Fruit fly (Drosophila melanogaster) whole organism, embryonic: ENCODE data around the gene Fie.

Experiments used
- Abd-B ChIP-seq: fragments of 200-800 bp; sonication (Bioruptor generic); optimal IDR thresholded peaks from 2 replicates; lab custom pipeline; 2018; ENCODE audit warnings: missing biosample characterization, mild to moderate bottlenecking, missing genetic modification characterization, moderate library complexity
- CG10209 ChIP-seq: fragments of 200-800 bp; sonication (Bioruptor generic); optimal IDR thresholded peaks from 3 replicates; lab custom pipeline; 2017; ENCODE audit warnings: missing biosample characterization, mild to moderate bottlenecking, missing genetic modification characterization, missing genetic modification reagents
- CG10979 ChIP-seq: fragments of 200-800 bp; sonication (Bioruptor generic); optimal IDR thresholded peaks from 2 replicates; lab custom pipeline; 2018; ENCODE audit warnings: missing biosample characterization, mild to moderate bottlenecking, missing genetic modification characterization, moderate library complexity
- CG11723 ChIP-seq: fragments of 200-800 bp; sonication (Bioruptor generic); optimal IDR thresholded peaks from 2 replicates; lab custom pipeline; 2017; ENCODE audit warnings: missing biosample characterization, mild to moderate bottlenecking, missing genetic modification characterization
- CG12942 ChIP-seq: fragments of 200-800 bp; sonication (Bioruptor generic); optimal IDR thresholded peaks from 3 replicates; lab custom pipeline; 2016; ENCODE audit warnings: missing biosample characterization, missing genetic modification characterization
- CG14014 ChIP-seq: fragments of 200-800 bp; sonication (Bioruptor generic); IDR thresholded peaks from 2 replicates; pipeline ENCODE4 v1.3.6; 2022; ENCODE audit warnings: missing biosample characterization, missing genetic modification characterization
- CG14860 ChIP-seq: fragments of 200-800 bp; sonication (Bioruptor generic); IDR thresholded peaks from 3 replicates; pipeline ENCODE4 v1.3.6; 2022; ENCODE audit warnings: missing biosample characterization, missing genetic modification characterization; ENCODE audit not compliant: partially characterized antibody
- CG15601 ChIP-seq: fragments of 200-800 bp; sonication (Bioruptor generic); optimal IDR thresholded peaks from 3 replicates; lab custom pipeline; 2019; ENCODE audit warnings: missing biosample characterization, mild to moderate bottlenecking, missing genetic modification characterization, moderate library complexity
- CG1602 ChIP-seq: fragments of 200-800 bp; sonication (Bioruptor generic); optimal IDR thresholded peaks from 3 replicates; lab custom pipeline; 2016; ENCODE audit warnings: missing biosample characterization, missing genetic modification characterization
- CG18764 ChIP-seq: fragments of 200-800 bp; sonication (Bioruptor generic); optimal IDR thresholded peaks from 3 replicates; lab custom pipeline; 2016; ENCODE audit warnings: missing biosample characterization, missing genetic modification characterization
- CG2129 ChIP-seq: fragments of 200-800 bp; sonication (Bioruptor generic); IDR thresholded peaks from 2 replicates; pipeline ENCODE4 v1.3.6; 2022; ENCODE audit warnings: missing biosample characterization, missing genetic modification characterization; ENCODE audit not compliant: partially characterized antibody
- CG2199 ChIP-seq: fragments of 200-800 bp; sonication (Bioruptor generic); IDR thresholded peaks from 3 replicates; pipeline ENCODE4 v1.3.6; 2022; ENCODE audit warnings: missing biosample characterization, missing genetic modification characterization
- CG30020 ChIP-seq: fragments of 200-800 bp; optimal IDR thresholded peaks from 2 replicates; lab custom pipeline; 2019; ENCODE audit warnings: missing biosample characterization, mild to moderate bottlenecking, missing genetic modification characterization, moderate library complexity
- CG32767 ChIP-seq: fragments of 200-800 bp; sonication (Bioruptor generic); IDR thresholded peaks from 2 replicates; pipeline ENCODE4 v1.3.6; 2022; ENCODE audit warnings: missing biosample characterization, missing genetic modification characterization
- CG5180 ChIP-seq: fragments of 200-800 bp; sonication (Bioruptor generic); optimal IDR thresholded peaks from 3 replicates; lab custom pipeline; 2017; ENCODE audit warnings: missing biosample characterization, missing genetic modification characterization, mild to moderate bottlenecking, moderate library complexity, missing genetic modification reagents
- CG8281 ChIP-seq: fragments of 200-800 bp; sonication (Bioruptor generic); optimal IDR thresholded peaks from 2 replicates; lab custom pipeline; 2018; ENCODE audit warnings: missing biosample characterization, mild to moderate bottlenecking, missing genetic modification characterization, moderate library complexity
- CG9797 ChIP-seq: fragments of 200-800 bp; sonication (Bioruptor generic); optimal IDR thresholded peaks from 3 replicates; lab custom pipeline; 2018; ENCODE audit warnings: missing biosample characterization, mild to moderate bottlenecking, missing genetic modification characterization
- Camta ChIP-seq: fragments of 200-800 bp; sonication (Bioruptor generic); optimal IDR thresholded peaks from 2 replicates; lab custom pipeline; 2016; ENCODE audit warnings: missing biosample characterization, missing genetic modification characterization
- Drgx ChIP-seq: fragments of 200-800 bp; sonication (Bioruptor generic); IDR thresholded peaks from 2 replicates; pipeline ENCODE4 v1.3.6; 2022; ENCODE audit warnings: missing biosample characterization, missing genetic modification characterization
- ERR ChIP-seq: fragments of 200-800 bp; sonication (Bioruptor generic); optimal IDR thresholded peaks from 2 replicates; lab custom pipeline; 2016; ENCODE audit warnings: missing biosample characterization, missing genetic modification characterization
- GATAe ChIP-seq: fragments of 200-800 bp; sonication (Bioruptor generic); conservative IDR thresholded peaks from 2 replicates; pipeline ENCODE4 v1.3.6; 2022; ENCODE audit warnings: missing biosample characterization, missing genetic modification characterization
- Hey ChIP-seq: fragments of 200-800 bp; sonication (Bioruptor generic); optimal IDR thresholded peaks from 3 replicates; lab custom pipeline; 2018; ENCODE audit warnings: missing biosample characterization, mild to moderate bottlenecking, missing genetic modification characterization
- Hr78 ChIP-seq, 2 experiments: fragments of 200-800 bp in 1 of 2; fragments of >200 bp in 1 of 2; sonication (Bioruptor generic) in 1 of 2; optimal IDR thresholded peaks; 2 replicates each; lab custom pipeline; 2017 to 2019; ENCODE audit warnings: missing biosample characterization in 2 of 2, missing genetic modification characterization in 2 of 2, mild to moderate bottlenecking in 1 of 2, moderate library complexity in 1 of 2
- Neu2 ChIP-seq: fragments of 200-800 bp; sonication (Bioruptor generic); optimal IDR thresholded peaks from 3 replicates; lab custom pipeline; 2016; ENCODE audit warnings: missing biosample characterization, missing genetic modification characterization, borderline replicate concordance
- Taf1 ChIP-seq: fragments of 200-800 bp; sonication (Bioruptor generic); IDR thresholded peaks from 2 replicates; pipeline ENCODE4 v1.3.6; 2022; ENCODE audit warnings: missing biosample characterization, missing genetic modification characterization
- Xrp1 ChIP-seq: fragments of 200-800 bp; sonication (Bioruptor generic); IDR thresholded peaks from 2 replicates; pipeline ENCODE4 v1.3.6; 2022; ENCODE audit warnings: missing biosample characterization, missing genetic modification characterization
- ap ChIP-seq: fragments of 200-800 bp; sonication (Bioruptor generic); IDR thresholded peaks from 2 replicates; pipeline ENCODE4 v1.3.6; 2022; ENCODE audit warnings: missing biosample characterization, missing genetic modification characterization
- bowl ChIP-seq: fragments of 200-800 bp; sonication (Bioruptor generic); IDR thresholded peaks from 2 replicates; pipeline ENCODE4 v1.3.6; 2022; ENCODE audit warnings: missing biosample characterization, missing genetic modification characterization
- cato ChIP-seq: fragments of 200-800 bp; sonication (Bioruptor generic); optimal IDR thresholded peaks from 2 replicates; lab custom pipeline; 2016; ENCODE audit warnings: missing biosample characterization, missing genetic modification characterization, borderline replicate concordance
- caup ChIP-seq: fragments of 200-800 bp; sonication (Bioruptor generic); optimal IDR thresholded peaks from 3 replicates; lab custom pipeline; 2017; ENCODE audit warnings: missing biosample characterization, mild to moderate bottlenecking, missing genetic modification characterization, moderate library complexity; ENCODE audit not compliant: severe bottlenecking
- corto ChIP-seq: fragments of 200-800 bp; sonication (Bioruptor generic); optimal IDR thresholded peaks from 2 replicates; lab custom pipeline; 2016; ENCODE audit warnings: missing biosample characterization, mild to moderate bottlenecking, missing genetic modification characterization, moderate library complexity
- dmrt11E ChIP-seq: fragments of 200-800 bp; sonication (Bioruptor generic); optimal IDR thresholded peaks from 3 replicates; lab custom pipeline; 2018; ENCODE audit warnings: missing biosample characterization, mild to moderate bottlenecking, missing genetic modification characterization, moderate library complexity
- en ChIP-seq: fragments of 200-800 bp; sonication (Bioruptor generic); optimal IDR thresholded peaks from 2 replicates; lab custom pipeline; 2016; ENCODE audit warnings: missing biosample characterization, missing genetic modification characterization
- gro ChIP-seq: fragments of 200-800 bp; sonication (Bioruptor generic); optimal IDR thresholded peaks from 2 replicates; lab custom pipeline; 2016; ENCODE audit warnings: missing biosample characterization, missing genetic modification characterization
- hkb ChIP-seq, 2 experiments: fragments of 200-800 bp in 1 of 2; fragments of >200 bp in 1 of 2; sonication (Bioruptor generic) in 1 of 2; IDR thresholded peaks in 1 of 2; optimal IDR thresholded peaks in 1 of 2; 2 replicates each; pipeline versions ENCODE4 v1.3.6 to Lab custom; 2017 to 2022; ENCODE audit warnings: missing biosample characterization in 1 of 2, missing genetic modification characterization in 1 of 2
- ken ChIP-seq: fragments of 200-800 bp; sonication (Bioruptor generic); IDR thresholded peaks from 3 replicates; pipeline ENCODE4 v1.3.6; 2022; ENCODE audit warnings: missing biosample characterization, missing genetic modification characterization
- kni ChIP-seq: fragments of 200-800 bp; sonication (Bioruptor generic); optimal IDR thresholded peaks from 3 replicates; lab custom pipeline; 2017; ENCODE audit warnings: mild to moderate bottlenecking, missing biosample characterization, missing genetic modification reagents, missing genetic modification characterization
- lilli ChIP-seq: fragments of 200-800 bp; sonication (Bioruptor generic); optimal IDR thresholded peaks from 3 replicates; lab custom pipeline; 2016; ENCODE audit warnings: missing biosample characterization, missing genetic modification characterization
- luna ChIP-seq: fragments of 200-800 bp; sonication (Bioruptor generic); optimal IDR thresholded peaks from 2 replicates; lab custom pipeline; 2016; ENCODE audit warnings: missing biosample characterization, missing genetic modification characterization
- mld ChIP-seq: fragments of 200-800 bp; sonication (Bioruptor generic); IDR thresholded peaks from 3 replicates; pipeline ENCODE4 v1.3.6; 2022; ENCODE audit warnings: missing biosample characterization, missing genetic modification characterization; ENCODE audit not compliant: partially characterized antibody
- pb ChIP-seq: fragments of 200-800 bp; sonication (Bioruptor generic); optimal IDR thresholded peaks from 3 replicates; lab custom pipeline; 2016; ENCODE audit warnings: missing biosample characterization, missing genetic modification characterization
- pfk ChIP-seq: fragments of 200-800 bp; sonication (Bioruptor generic); optimal IDR thresholded peaks from 2 replicates; lab custom pipeline; 2018; ENCODE audit warnings: missing biosample characterization, mild to moderate bottlenecking, missing genetic modification characterization, moderate library complexity
- pum ChIP-seq: fragments of 200-800 bp; sonication (Bioruptor generic); optimal IDR thresholded peaks from 2 replicates; lab custom pipeline; 2016; ENCODE audit warnings: missing biosample characterization, missing genetic modification characterization
- sc ChIP-seq, 3 experiments: fragments of >200 bp in 2 of 3; fragments of 200-800 bp in 1 of 3; sonication (Bioruptor generic) in 1 of 3; optimal IDR thresholded peaks; 2 replicates in 2 of 3; 3 replicates in 1 of 3; lab custom pipeline; 2017; ENCODE audit warnings: mild to moderate bottlenecking in 1 of 3, missing biosample characterization in 1 of 3, missing genetic modification characterization in 1 of 3, missing genetic modification reagents in 1 of 3
- slbo ChIP-seq: fragments of 200-800 bp; sonication (Bioruptor generic); IDR thresholded peaks from 2 replicates; pipeline ENCODE4 v1.3.6; 2022; ENCODE audit warnings: missing biosample characterization, missing genetic modification characterization
- so ChIP-seq: fragments of 200-800 bp; sonication (Bioruptor generic); IDR thresholded peaks from 3 replicates; pipeline ENCODE4 v1.3.6; 2022; ENCODE audit warnings: missing biosample characterization, missing genetic modification characterization
- sob ChIP-seq: fragments of 200-800 bp; sonication (Bioruptor generic); IDR thresholded peaks from 2 replicates; pipeline ENCODE4 v1.3.6; 2022; ENCODE audit warnings: missing biosample characterization, missing genetic modification characterization
- tx ChIP-seq: fragments of 200-800 bp; sonication (Bioruptor generic); optimal IDR thresholded peaks from 2 replicates; lab custom pipeline; 2016; ENCODE audit warnings: missing biosample characterization, missing genetic modification characterization
- vvl ChIP-seq: fragments of 200-800 bp; sonication (Bioruptor generic); IDR thresholded peaks from 2 replicates; pipeline ENCODE4 v1.3.6; 2022; ENCODE audit warnings: missing biosample characterization, missing genetic modification characterization

The Fie gene

DNA sequence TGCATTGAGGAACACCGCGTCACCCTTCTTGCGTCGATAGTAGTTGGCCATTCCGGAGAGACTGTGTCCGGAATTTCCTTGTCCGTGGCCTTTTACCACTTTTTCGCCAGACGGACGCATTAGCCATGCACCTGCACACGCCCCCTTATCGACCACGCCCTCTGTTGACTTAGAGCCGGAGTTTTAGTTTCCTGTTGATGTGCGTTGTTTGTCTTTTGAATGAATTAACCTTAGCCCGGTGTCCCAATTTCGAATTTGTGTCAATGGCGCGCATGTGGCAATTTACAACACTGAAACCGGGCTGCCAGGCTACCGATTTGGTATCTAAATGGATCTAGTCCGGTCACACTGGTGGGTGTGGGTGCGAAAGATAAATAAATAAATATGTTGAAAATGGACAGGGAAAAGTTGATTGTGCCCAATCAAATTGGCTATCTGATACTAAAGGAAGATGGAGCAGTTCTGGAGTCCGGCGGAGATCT, 4.2 kb downstream of the Fie start, which contains the start of the genes Gr63a and Lamtor4 (continued):
- peak; percentile 21; the same call in 1 of the 2 replicates for TF ChIP-seq slbo (GFP tag; lab: Robert Waterston, UW)
- TF ChIP-seq ap (GFP tag; lab: Robert Waterston, UW) = no peak
- peak; percentile 91 for TF ChIP-seq CG9797
- no peak for TF ChIP-seq CG14014 (GFP tag; lab: Robert Waterston, UW)
- TF ChIP-seq CG10209 = no peak
- peak; percentile 3 for TF ChIP-seq lilli (GFP tag; lab: Kevin White, UChicago)
- no peak for TF ChIP-seq CG8281 (tag; lab: Kevin White, UChicago)
- TF ChIP-seq vvl (GFP tag; lab: Robert Waterston, UW) = no peak
- no peak for TF ChIP-seq GATAe
- no peak for TF ChIP-seq Taf1 (GFP tag; lab: Robert Waterston, UW)
- TF ChIP-seq en = no peak
- no peak for TF ChIP-seq so (GFP tag; lab: Robert Waterston, UW)
- TF ChIP-seq CG12942 (GFP tag; lab: Kevin White, UChicago) = no peak
- no peak for TF ChIP-seq CG11723 (GFP tag; lab: Kevin White, UChicago)
- TF ChIP-seq CG18764 (GFP tag; lab: Kevin White, UChicago) = no peak
- TF ChIP-seq CG32767 (GFP tag; lab: Robert Waterston, UW) = no peak
- TF ChIP-seq Hr78 (GFP tag; optimal IDR thresholded peaks at IDR 0.05; lab: Kevin White, UChicago) = no peak
- no peak for TF ChIP-seq hkb (optimal IDR thresholded peaks at IDR 0.05; lab: Kevin White, UChicago)
- 0 out of 2 replicates have a peak, but pooled peaks have one; percentile 7 for TF ChIP-seq hkb (GFP tag; IDR thresholded peaks at IDR 0.05; lab: Robert Waterston, UW)
- no peak for TF ChIP-seq Xrp1 (GFP tag; lab: Robert Waterston, UW)
- TF ChIP-seq Abd-B (GFP tag; lab: Kevin White, UChicago) = no peak
- TF ChIP-seq bowl (GFP tag; lab: Robert Waterston, UW) = no peak
- TF ChIP-seq Hey (tag; lab: Kevin White, UChicago) = no peak
- no peak for TF ChIP-seq caup (GFP tag; lab: Kevin White, UChicago)
- peak; percentile 6 for TF ChIP-seq ERR (GFP tag; lab: Kevin White, UChicago)
- no peak for TF ChIP-seq CG2129
- peak; percentile 27 for TF ChIP-seq gro
- TF ChIP-seq mld (GFP tag; lab: Robert Waterston, UW) = no peak
- no peak for TF ChIP-seq pum (GFP tag; lab: Kevin White, UChicago)
- no peak for TF ChIP-seq pfk (GFP tag; lab: Kevin White, UChicago)
- no peak for TF ChIP-seq ken
- TF ChIP-seq dmrt11E (tag; lab: Kevin White, UChicago) = no peak
- TF ChIP-seq CG30020 (tag; lab: Kevin White, UChicago) = no peak
- TF ChIP-seq cato = no peak
- no peak for TF ChIP-seq tx (GFP tag; lab: Kevin White, UChicago)
- no peak for TF ChIP-seq Neu2 (GFP tag; lab: Kevin White, UChicago)
- TF ChIP-seq CG15601 (tag; lab: Kevin White, UChicago) = peak; percentile 34
- TF ChIP-seq kni (GFP tag; lab: Kevin White, UChicago) = peak; percentile 16
- TF ChIP-seq luna (GFP tag; lab: Kevin White, UChicago) = peak; percentile 10
- no peak for TF ChIP-seq CG14860 (GFP tag; lab: Robert Waterston, UW)
- TF ChIP-seq CG10979 (tag; lab: Kevin White, UChicago) = no peak
- TF ChIP-seq CG1602 (GFP tag; lab: Kevin White, UChicago) = no peak
- peak; percentile 98 for TF ChIP-seq CG2199 (GFP tag; lab: Robert Waterston, UW)
- TF ChIP-seq Drgx (GFP tag; lab: Robert Waterston, UW) = no peak
- no peak for TF ChIP-seq corto (GFP tag; lab: Kevin White, UChicago)
- TF ChIP-seq CG5180 (GFP tag; lab: Kevin White, UChicago) = no peak
- no peak for TF ChIP-seq pb (GFP tag; lab: Kevin White, UChicago)
- TF ChIP-seq sc (optimal IDR thresholded peaks at IDR 0.05; lab: Kevin White, UChicago) = no peak
- TF ChIP-seq sc (GFP tag; optimal IDR thresholded peaks at IDR 0.05; lab: Kevin White, UChicago) = no peak
- peak; percentile 24; the same call in 1 of the 2 replicates for TF ChIP-seq sob (GFP tag; lab: Robert Waterston, UW)
- TF ChIP-seq Camta (GFP tag; lab: Kevin White, UChicago) = no peak
